Worm (Caenorhabditis elegans) whole organism, mixed stage, embryonic: ENCODE results near the gene paqr-3.

Source experiments
- ceh-39 ChIP-seq: fragments of 150-350 bp; optimal IDR thresholded peaks from 2 replicates; lab custom pipeline; 2014; ENCODE audit warnings: missing biosample characterization, missing genetic modification characterization
- ces-1 ChIP-seq: fragments of 150-350 bp; optimal IDR thresholded peaks from 2 replicates; lab custom pipeline; 2014; ENCODE audit warnings: missing biosample characterization, missing genetic modification reagents, missing genetic modification characterization
- lsy-2 ChIP-seq: fragments of 150-350 bp; optimal IDR thresholded peaks from 2 replicates; lab custom pipeline; 2014; ENCODE audit warnings: missing biosample characterization, missing genetic modification characterization
- nhr-12 ChIP-seq: fragments of 150-350 bp; optimal IDR thresholded peaks from 2 replicates; lab custom pipeline; 2014; ENCODE audit warnings: missing biosample characterization, missing genetic modification characterization
- nhr-237 ChIP-seq: fragments of 150-350 bp; optimal IDR thresholded peaks from 2 replicates; lab custom pipeline; 2014; ENCODE audit warnings: missing biosample characterization, missing genetic modification characterization
- nhr-76 ChIP-seq: sonication (generic microtip); optimal IDR thresholded peaks from 2 replicates; lab custom pipeline; 2017; ENCODE audit warnings: missing biosample characterization, missing genetic modification characterization
- pha-4 ChIP-seq: fragments of 150-350 bp; optimal IDR thresholded peaks from 2 replicates; lab custom pipeline; 2018; ENCODE audit warnings: missing biosample characterization, missing genetic modification reagents, missing genetic modification characterization
- snpc-4 ChIP-seq: fragments of 150-350 bp; optimal IDR thresholded peaks from 2 replicates; lab custom pipeline; 2014; ENCODE audit warnings: missing biosample characterization, missing genetic modification characterization
- unc-39 ChIP-seq: fragments of 150-350 bp; optimal IDR thresholded peaks from 2 replicates; lab custom pipeline; 2014; ENCODE audit warnings: missing biosample characterization, missing genetic modification characterization
- unc-62 ChIP-seq: fragments of 150-350 bp; optimal IDR thresholded peaks from 2 replicates; lab custom pipeline; 2014; ENCODE audit warnings: missing biosample characterization, missing genetic modification reagents, missing genetic modification characterization
- ztf-11 ChIP-seq: fragments of 150-350 bp; optimal IDR thresholded peaks from 2 replicates; lab custom pipeline; 2014; ENCODE audit warnings: missing biosample characterization, missing genetic modification characterization

DNA sequence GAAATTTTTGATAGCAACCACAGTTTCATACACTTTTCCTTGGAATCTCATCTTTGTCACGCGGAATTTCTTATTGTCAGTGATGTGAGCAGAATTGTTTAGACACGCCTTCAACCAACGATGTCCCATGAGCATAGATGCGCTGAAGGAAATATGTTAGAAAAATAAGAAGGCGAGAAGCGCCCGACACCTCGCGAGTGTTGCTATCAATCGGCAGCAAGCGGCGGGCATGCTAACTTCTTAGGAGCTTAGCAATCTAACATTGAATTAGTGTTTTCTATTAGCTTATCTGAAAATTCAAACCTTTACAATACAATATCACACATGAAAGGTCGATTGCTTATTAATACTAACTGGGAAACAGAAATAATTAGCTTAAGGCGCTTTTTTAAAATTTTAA lies 47.7 kb downstream of the paqr-3 start:
- TF ChIP-seq unc-62 (GFP tag; lab: Kevin White, UChicago) (no peak), nhr-237 (tag; lab: Kevin White, UChicago) (no peak), unc-39 (no peak), ztf-11 (tag; lab: Kevin White, UChicago) (no peak), snpc-4 (no peak), ceh-39 (tag; lab: Kevin White, UChicago) (no peak), nhr-76 (no peak), lsy-2 (tag; lab: Kevin White, UChicago) (no peak), nhr-12 (tag; lab: Kevin White, UChicago) (no peak), pha-4 (tag; lab: Kevin White, UChicago) (no peak), ces-1 (GFP tag; lab: Kevin White, UChicago) (no peak)
